Fruit fly (Drosophila melanogaster) whole organism, pupa: ENCODE results near the gene Adgf-C.

Experiments
- CG12605 ChIP-seq: fragments of 200-800 bp; sonication (Bioruptor generic); IDR thresholded peaks from 2 replicates; pipeline ENCODE4 v1.3.6; 2022; ENCODE audit warnings: missing biosample characterization, missing genetic modification characterization
- CG13204 ChIP-seq: fragments of 200-800 bp; sonication (Bioruptor generic); optimal IDR thresholded peaks from 2 replicates; lab custom pipeline; 2018; ENCODE audit warnings: missing biosample characterization, mild to moderate bottlenecking, missing genetic modification characterization, moderate library complexity
- CG14655 ChIP-seq: fragments of 200-800 bp; sonication (Bioruptor generic); optimal IDR thresholded peaks from 3 replicates; lab custom pipeline; 2017; ENCODE audit warnings: mild to moderate bottlenecking, missing biosample characterization, missing genetic modification reagents, missing genetic modification characterization
- CG15710 ChIP-seq: fragments of 200-800 bp; sonication (Bioruptor generic); optimal IDR thresholded peaks from 2 replicates; lab custom pipeline; 2018; ENCODE audit warnings: missing biosample characterization, mild to moderate bottlenecking, missing genetic modification characterization, moderate library complexity
- CG32121 ChIP-seq: fragments of 200-800 bp; sonication (Bioruptor generic); IDR thresholded peaks from 2 replicates; pipeline ENCODE4 v1.3.6; 2022; ENCODE audit warnings: missing biosample characterization, missing genetic modification characterization
- CG34367 ChIP-seq: fragments of 200-800 bp; sonication (Bioruptor generic); optimal IDR thresholded peaks from 2 replicates; lab custom pipeline; 2018; ENCODE audit warnings: missing biosample characterization, mild to moderate bottlenecking, missing genetic modification characterization
- CG8159 ChIP-seq: fragments of 200-800 bp; sonication (Bioruptor generic); optimal IDR thresholded peaks from 3 replicates; lab custom pipeline; 2018; ENCODE audit warnings: missing biosample characterization, mild to moderate bottlenecking, missing genetic modification characterization, moderate library complexity
- Ets98B ChIP-seq: fragments of 200-800 bp; sonication (Bioruptor generic); IDR thresholded peaks from 2 replicates; pipeline ENCODE4 v1.3.6; 2022; ENCODE audit warnings: missing biosample characterization, missing genetic modification characterization
- Snoo ChIP-seq: fragments of 200-800 bp; sonication (Bioruptor generic); optimal IDR thresholded peaks from 3 replicates; lab custom pipeline; 2017; ENCODE audit warnings: missing biosample characterization, mild to moderate bottlenecking, missing genetic modification characterization, inconsistent platforms
- gl ChIP-seq: fragments of 200-800 bp; sonication (Bioruptor generic); optimal IDR thresholded peaks from 2 replicates; lab custom pipeline; 2018; ENCODE audit warnings: missing biosample characterization, mild to moderate bottlenecking, missing genetic modification characterization

The Adgf-C gene

dm6 chr3R:13746066-13746673, 39.6 kb downstream of the Adgf-C start:
- TF ChIP-seq gl (tag; lab: Kevin White, UChicago): no peak
- TF ChIP-seq CG13204 (GFP tag; lab: Kevin White, UChicago): no peak
- TF ChIP-seq CG32121 (GFP tag; lab: Robert Waterston, UW): no peak
- no peak for TF ChIP-seq CG8159
- no peak for TF ChIP-seq Snoo
- TF ChIP-seq Ets98B (GFP tag; lab: Robert Waterston, UW): no peak
- TF ChIP-seq CG15710 (tag; lab: Kevin White, UChicago): no peak
- no peak for TF ChIP-seq CG14655 (GFP tag; lab: Kevin White, UChicago)
- TF ChIP-seq CG12605 (GFP tag; lab: Robert Waterston, UW): no peak
- no peak for TF ChIP-seq CG34367 (tag; lab: Kevin White, UChicago)
- TF ChIP-seq, all 21 proteins: peak for 0
